Worm (Caenorhabditis elegans) whole organism, early embryonic: ENCODE results near the gene ugt-46.

ENCODE experiments used
- B0310.2 ChIP-seq: sonication (generic microtip); optimal IDR thresholded peaks from 2 replicates; lab custom pipeline; 2016; ENCODE audit warnings: mild to moderate bottlenecking, missing genetic modification characterization, missing compliant biosample characterization
- F13C5.2 ChIP-seq: sonication (generic microtip); optimal IDR thresholded peaks from 2 replicates; lab custom pipeline; 2017; ENCODE audit warnings: mild to moderate bottlenecking, missing genetic modification characterization, inconsistent platforms, missing compliant biosample characterization
- aly-1 ChIP-seq: sonication (generic microtip); optimal IDR thresholded peaks from 2 replicates; lab custom pipeline; 2016; ENCODE audit warnings: missing genetic modification characterization, missing compliant biosample characterization
- ama-1 ChIP-seq: fragments of 150-350 bp; optimal IDR thresholded peaks from 2 replicates; lab custom pipeline; 2014
- ceh-13 ChIP-seq: fragments of 200-800 bp; sonication (Bioruptor generic); optimal IDR thresholded peaks from 2 replicates; lab custom pipeline; 2018; ENCODE audit warnings: mild to moderate bottlenecking, missing genetic modification characterization, missing compliant biosample characterization
- ceh-36 ChIP-seq: sonication (generic microtip); optimal IDR thresholded peaks from 2 replicates; lab custom pipeline; 2016; ENCODE audit warnings: missing genetic modification characterization, inconsistent platforms, missing compliant biosample characterization
- flt-1 ChIP-seq: fragments of 200-800 bp; sonication (Bioruptor generic); IDR thresholded peaks from 2 replicates; pipeline ENCODE4 v1.3.6; 2022; ENCODE audit warnings: missing genetic modification characterization, missing compliant biosample characterization
- hmbx-1 ChIP-seq: sonication (generic microtip); optimal IDR thresholded peaks from 2 replicates; lab custom pipeline; 2016; ENCODE audit warnings: mild to moderate bottlenecking, missing genetic modification characterization, missing compliant biosample characterization
- tbx-37 ChIP-seq: fragments of 200-800 bp; sonication (Bioruptor generic); conservative IDR thresholded peaks from 2 replicates; pipeline ENCODE4 v1.3.6; 2022; ENCODE audit warnings: missing genetic modification reagents, missing genetic modification characterization, missing compliant biosample characterization
- tra-4 ChIP-seq: sonication (generic microtip); optimal IDR thresholded peaks from 2 replicates; lab custom pipeline; 2017; ENCODE audit warnings: missing genetic modification characterization, missing compliant biosample characterization

DNA sequence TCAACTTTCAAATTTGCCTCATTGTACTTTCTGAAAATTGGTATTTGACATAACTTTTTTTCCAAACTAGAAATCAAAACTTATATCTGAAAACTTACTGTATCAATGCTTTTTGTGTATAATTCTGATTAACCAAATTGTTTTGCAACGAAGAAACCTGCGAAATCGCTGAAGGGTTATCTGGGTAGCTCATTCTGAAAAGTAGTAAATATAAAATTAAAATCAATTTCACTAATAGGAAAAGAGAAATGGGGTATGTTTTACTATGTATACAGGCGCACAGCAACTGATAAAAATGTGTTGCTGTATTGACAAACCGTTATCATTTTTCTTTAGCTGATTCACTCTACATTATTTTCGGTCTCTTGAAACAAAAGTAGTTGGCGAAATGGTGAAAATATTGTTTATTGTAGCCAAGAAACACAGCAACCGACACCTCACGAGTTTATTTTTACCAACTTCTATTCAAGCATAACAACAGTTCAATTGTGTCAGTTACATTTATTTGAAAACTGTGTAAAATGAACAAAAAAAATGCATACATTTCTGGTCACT is 21.2 kb upstream of the ugt-46 start, which contains the start of gene F57C12.2:
- no peak for TF ChIP-seq hmbx-1 (tag; lab: Kevin White, UChicago)
- TF ChIP-seq ceh-13 (GFP tag; lab: Kevin White, UChicago) = no peak
- no peak for TF ChIP-seq ama-1
- TF ChIP-seq flt-1 (GFP tag; lab: Robert Waterston, UW) = no peak
- TF ChIP-seq tra-4 (tag; lab: Kevin White, UChicago) = no peak
- TF ChIP-seq aly-1 = no peak
- no peak for TF ChIP-seq ceh-36 (tag; lab: Kevin White, UChicago)
- no peak for TF ChIP-seq F13C5.2
- no peak for TF ChIP-seq B0310.2 (tag; lab: Kevin White, UChicago)
- TF ChIP-seq tbx-37 (GFP tag; lab: Robert Waterston, UW) = no peak
